Worm (Caenorhabditis elegans) whole organism, L4 larva: ENCODE measurements around the gene ndab-1.

Experiments
- D1046.2 ChIP-seq: fragments of 200-800 bp; sonication (Bioruptor generic); IDR thresholded peaks from 2 replicates; pipeline ENCODE4 v1.3.6; 2022; ENCODE audit warnings: missing genetic modification characterization, missing compliant biosample characterization
- F26F4.8 ChIP-seq: fragments of 200-800 bp; sonication (Bioruptor generic); conservative IDR thresholded peaks from 2 replicates; pipeline ENCODE4 v1.3.6; 2022; ENCODE audit warnings: missing genetic modification characterization, missing compliant biosample characterization
- F37D6.2 ChIP-seq: sonication (generic microtip); optimal IDR thresholded peaks from 2 replicates; lab custom pipeline; 2016; ENCODE audit warnings: mild to moderate bottlenecking, missing genetic modification characterization, missing compliant biosample characterization
- F44E2.7 ChIP-seq: fragments of 200-800 bp; sonication (Bioruptor generic); IDR thresholded peaks from 2 replicates; pipeline ENCODE4 v2.1.2; 2022; ENCODE audit warnings: missing genetic modification characterization, missing compliant biosample characterization
- T20F7.1 ChIP-seq: fragments of 200-800 bp; sonication (Bioruptor generic); optimal IDR thresholded peaks from 2 replicates; lab custom pipeline; 2018; ENCODE audit warnings: mild to moderate bottlenecking, missing genetic modification characterization, missing compliant biosample characterization
- T26A8.4 ChIP-seq: fragments of 200-800 bp; sonication (Bioruptor generic); IDR thresholded peaks from 2 replicates; pipeline ENCODE4 v1.3.6; 2022; ENCODE audit warnings: missing genetic modification characterization, missing compliant biosample characterization
- ZK337.2 ChIP-seq: fragments of 200-800 bp; sonication (Bioruptor generic); IDR thresholded peaks from 2 replicates; pipeline ENCODE4 v1.3.6; 2022; ENCODE audit warnings: missing genetic modification reagents, missing genetic modification characterization, missing compliant biosample characterization
- ZK546.5 ChIP-seq, 2 experiments: sonication (generic microtip); optimal IDR thresholded peaks; 2 replicates each; lab custom pipeline; 2017; ENCODE audit warnings: missing biosample characterization in 2 of 2, missing genetic modification characterization in 2 of 2
- aha-1 ChIP-seq: fragments of 150-350 bp; peaks from one replicate; lab custom pipeline; 2014; ENCODE audit warnings: missing biosample characterization, missing genetic modification characterization
- attf-4 ChIP-seq: sonication (generic microtip); optimal IDR thresholded peaks from 3 replicates; lab custom pipeline; 2017; ENCODE audit warnings: missing biosample characterization, missing genetic modification characterization
- ceh-44 ChIP-seq: fragments of 200-800 bp; sonication (Bioruptor generic); IDR thresholded peaks from 2 replicates; pipeline ENCODE4 v1.3.6; 2022; ENCODE audit warnings: missing genetic modification reagents, missing genetic modification characterization, missing compliant biosample characterization
- ceh-82 ChIP-seq: sonication (generic microtip); optimal IDR thresholded peaks from 2 replicates; lab custom pipeline; 2017; ENCODE audit warnings: missing biosample characterization, missing genetic modification characterization
- daf-16 ChIP-seq, 3 experiments: sonication (generic microtip); optimal IDR thresholded peaks; 2 replicates each; lab custom pipeline; 2016 to 2017; ENCODE audit warnings: missing genetic modification characterization in 3 of 3, missing genetic modification reagents in 3 of 3, mild to moderate bottlenecking in 2 of 3, missing compliant biosample characterization in 2 of 3, missing biosample characterization in 1 of 3, moderate library complexity in 1 of 3
- dmd-6 ChIP-seq: fragments of 200-800 bp; sonication (Bioruptor generic); IDR thresholded peaks from 2 replicates; pipeline ENCODE4 v1.3.6; 2022; ENCODE audit warnings: missing genetic modification reagents, missing genetic modification characterization, missing compliant biosample characterization
- dmd-9 ChIP-seq: fragments of 200-800 bp; sonication (Bioruptor generic); IDR thresholded peaks from 2 replicates; pipeline ENCODE4 v1.3.6; 2022; ENCODE audit warnings: missing genetic modification reagents, missing genetic modification characterization, missing compliant biosample characterization
- duxl-1 ChIP-seq: sonication (generic microtip); optimal IDR thresholded peaks from 2 replicates; lab custom pipeline; 2016; ENCODE audit warnings: mild to moderate bottlenecking, missing genetic modification characterization, moderate library complexity, missing compliant biosample characterization; ENCODE audit not compliant: poor library complexity
- dve-1 ChIP-seq: sonication (generic microtip); optimal IDR thresholded peaks from 2 replicates; lab custom pipeline; 2017; ENCODE audit warnings: antibody characterized with exemption, mild to moderate bottlenecking, missing genetic modification characterization, missing compliant biosample characterization; ENCODE audit not compliant: insufficient read depth
- fkh-10 ChIP-seq: fragments of 150-350 bp; optimal IDR thresholded peaks from 2 replicates; lab custom pipeline; 2014; ENCODE audit warnings: missing biosample characterization, missing genetic modification reagents, missing genetic modification characterization
- hlh-11 ChIP-seq: fragments of 200-800 bp; sonication (Bioruptor generic); optimal IDR thresholded peaks from 2 replicates; lab custom pipeline; 2018; ENCODE audit warnings: mild to moderate bottlenecking, missing genetic modification characterization, missing compliant biosample characterization
- jun-1 ChIP-seq: fragments of 150-350 bp; optimal IDR thresholded peaks from 2 replicates; lab custom pipeline; 2014; ENCODE audit warnings: missing biosample characterization, missing genetic modification reagents, missing genetic modification characterization
- lim-7 ChIP-seq: fragments of 200-800 bp; sonication (Bioruptor generic); IDR thresholded peaks from 2 replicates; pipeline ENCODE4 v1.3.6; 2022; ENCODE audit warnings: missing genetic modification characterization, missing compliant biosample characterization
- lir-3 ChIP-seq: sonication (generic microtip); optimal IDR thresholded peaks from 2 replicates; lab custom pipeline; 2016; ENCODE audit warnings: mild to moderate bottlenecking, missing genetic modification characterization, missing compliant biosample characterization
- lsy-2 ChIP-seq, 2 experiments: fragments of 150-350 bp in 1 of 2; sonication (generic microtip) in 1 of 2; optimal IDR thresholded peaks; 2 replicates each; lab custom pipeline; 2014 to 2017; ENCODE audit warnings: missing biosample characterization in 2 of 2, missing genetic modification characterization in 2 of 2
- mep-1 ChIP-seq: fragments of 150-350 bp; sonication (generic microtip); optimal IDR thresholded peaks from 3 replicates; lab custom pipeline; 2014; ENCODE audit warnings: missing biosample characterization, missing genetic modification characterization
- mxl-2 ChIP-seq: fragments of 200-800 bp; sonication (Bioruptor generic); conservative IDR thresholded peaks from 2 replicates; pipeline ENCODE4 v1.3.6; 2022; ENCODE audit warnings: missing genetic modification reagents, missing genetic modification characterization, missing compliant biosample characterization
- mxl-3 ChIP-seq: fragments of 200-800 bp; sonication (Bioruptor generic); optimal IDR thresholded peaks from 2 replicates; lab custom pipeline; 2018; ENCODE audit warnings: mild to moderate bottlenecking, missing genetic modification characterization, missing compliant biosample characterization
- nhr-25 ChIP-seq: sonication (generic microtip); optimal IDR thresholded peaks from 2 replicates; lab custom pipeline; 2017; ENCODE audit warnings: missing genetic modification characterization, mild to moderate bottlenecking, missing compliant biosample characterization, antibody characterized with exemption, moderate library complexity, borderline replicate concordance; ENCODE audit not compliant: insufficient read depth
- nhr-42 ChIP-seq: fragments of 200-800 bp; sonication (Bioruptor generic); IDR thresholded peaks from 2 replicates; pipeline ENCODE4 v1.3.6; 2022; ENCODE audit warnings: missing genetic modification characterization, missing compliant biosample characterization
- nhr-6 ChIP-seq: fragments of 150-350 bp; optimal IDR thresholded peaks from 2 replicates; lab custom pipeline; 2014; ENCODE audit warnings: missing biosample characterization, missing genetic modification characterization
- pha-4 ChIP-seq, 2 experiments: fragments of 150-350 bp in 1 of 2; fragments of 200-800 bp in 1 of 2; sonication (Bioruptor generic) in 1 of 2; IDR thresholded peaks in 1 of 2; optimal IDR thresholded peaks in 1 of 2; 2 replicates each; pipeline versions ENCODE4 v1.3.6 to Lab custom; 2014 to 2022; ENCODE audit warnings: missing genetic modification characterization in 2 of 2, missing genetic modification reagents in 2 of 2, missing biosample characterization in 1 of 2, missing compliant biosample characterization in 1 of 2
- rbr-2 ChIP-seq: sonication (generic microtip); optimal IDR thresholded peaks from 2 replicates; lab custom pipeline; 2016; ENCODE audit warnings: missing genotype, missing genetic modification characterization, missing compliant biosample characterization
- unc-62 ChIP-seq, 3 experiments: fragments of 150-350 bp in 1 of 3; sonication (generic microtip); optimal IDR thresholded peaks in 2 of 3; peaks in 1 of 3; 1 replicate in 1 of 3; 2 replicates in 2 of 3; lab custom pipeline; 2014 to 2017; ENCODE audit warnings: missing biosample characterization in 3 of 3, missing genetic modification characterization in 3 of 3, missing genetic modification reagents in 3 of 3, missing genotype in 1 of 3
- ztf-11 ChIP-seq: fragments of 150-350 bp; optimal IDR thresholded peaks from 2 replicates; lab custom pipeline; 2014; ENCODE audit warnings: missing biosample characterization, missing genetic modification characterization

The ndab-1 gene

DNA sequence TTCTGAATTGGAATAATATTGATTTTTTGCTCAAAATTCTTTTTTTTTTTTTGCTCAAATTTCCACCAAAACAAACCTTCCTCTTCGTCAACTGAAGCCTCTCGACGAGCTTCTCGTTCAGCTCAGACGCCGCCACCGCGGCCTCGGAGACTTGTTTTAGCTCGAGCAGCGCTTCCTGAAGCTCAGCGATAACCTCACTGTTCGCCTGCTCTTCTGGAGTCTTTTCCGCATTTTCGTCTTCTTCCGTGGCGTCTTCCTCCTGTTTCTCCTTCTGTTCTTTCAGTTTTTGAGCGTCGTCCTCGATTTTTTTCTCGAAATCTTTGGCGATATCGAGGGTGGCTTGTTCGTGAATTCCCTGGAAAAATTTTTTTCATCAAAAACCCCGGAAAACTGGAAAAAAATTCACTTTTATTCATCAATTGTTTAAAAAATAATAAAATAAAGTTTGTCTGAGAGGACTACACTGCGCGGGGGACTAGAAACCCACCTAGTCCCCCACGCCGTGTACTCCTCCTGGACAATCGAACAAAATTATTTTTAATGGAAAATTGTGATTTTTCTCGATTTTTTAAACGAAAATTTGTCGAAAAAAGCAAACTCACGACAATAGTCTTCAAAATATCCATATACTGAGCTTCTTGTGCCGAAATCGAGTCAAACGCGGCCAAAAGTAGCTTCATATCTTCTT is 30.7 kb upstream of the ndab-1 start (continued):
- 0 out of 2 replicates have a peak, but pooled peaks have one; percentile 53 for TF ChIP-seq T26A8.4 (GFP tag; lab: Robert Waterston, UW)
- TF ChIP-seq nhr-25 (tag; lab: Kevin White, UChicago), result no peak
- peak; percentile 93 for TF ChIP-seq duxl-1
- no peak for TF ChIP-seq T20F7.1
- TF ChIP-seq F44E2.7 (GFP tag; lab: Robert Waterston, UW), result no peak
- TF ChIP-seq ZK546.5 (tag; optimal IDR thresholded peaks at IDR 0.05; lab: Kevin White, UChicago), result no peak
- TF ChIP-seq ceh-44 (GFP tag; lab: Robert Waterston, UW), result no peak
- peak; percentile 41 for TF ChIP-seq lir-3 (tag; lab: Kevin White, UChicago)

DNA sequence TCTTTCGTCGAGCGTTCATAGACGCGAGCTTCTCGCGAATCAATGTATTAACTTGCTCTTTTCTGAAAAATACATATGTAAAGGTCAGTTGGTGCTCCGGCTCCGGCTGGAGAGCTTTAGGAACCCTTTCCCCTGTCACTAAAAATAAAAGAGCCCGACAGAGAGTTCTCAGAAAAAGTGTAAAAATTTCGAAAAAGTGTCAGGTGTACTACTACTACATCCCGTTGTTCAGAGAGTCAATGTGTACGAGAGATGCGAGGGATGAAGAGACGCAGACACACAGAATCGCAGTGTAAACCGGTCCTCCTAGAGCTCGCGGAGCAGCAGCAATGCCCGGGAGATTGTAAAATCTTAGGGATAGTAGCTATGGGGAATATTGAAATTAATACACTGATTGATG is 27.2 kb upstream of the ndab-1 start:
- no peak for TF ChIP-seq pha-4 (GFP tag; IDR thresholded peaks at IDR 0.05; lab: Robert Waterston, UW)
- no peak for TF ChIP-seq pha-4 (tag; optimal IDR thresholded peaks at IDR 0.05; lab: Kevin White, UChicago)
- peak; percentile 55 for TF ChIP-seq hlh-11 (tag; lab: Kevin White, UChicago)
- 0 out of 2 replicates have a peak, but pooled peaks have one; percentile 12 for TF ChIP-seq D1046.2 (GFP tag; lab: Robert Waterston, UW)
- TF ChIP-seq daf-16 (GFP tag; optimal IDR thresholded peaks at IDR 0.05; lab: Kevin White, UChicago), result peak in 1 of 2 experiments; percentile 73
- TF ChIP-seq daf-16 (tag; optimal IDR thresholded peaks at IDR 0.05; lab: Kevin White, UChicago), result no peak
- peak; percentile 81 for TF ChIP-seq aha-1
- no peak for TF ChIP-seq F26F4.8 (GFP tag; lab: Robert Waterston, UW)
- 0 out of 2 replicates have a peak, but pooled peaks have one; percentile 11 for TF ChIP-seq nhr-42 (GFP tag; lab: Robert Waterston, UW)

DNA sequence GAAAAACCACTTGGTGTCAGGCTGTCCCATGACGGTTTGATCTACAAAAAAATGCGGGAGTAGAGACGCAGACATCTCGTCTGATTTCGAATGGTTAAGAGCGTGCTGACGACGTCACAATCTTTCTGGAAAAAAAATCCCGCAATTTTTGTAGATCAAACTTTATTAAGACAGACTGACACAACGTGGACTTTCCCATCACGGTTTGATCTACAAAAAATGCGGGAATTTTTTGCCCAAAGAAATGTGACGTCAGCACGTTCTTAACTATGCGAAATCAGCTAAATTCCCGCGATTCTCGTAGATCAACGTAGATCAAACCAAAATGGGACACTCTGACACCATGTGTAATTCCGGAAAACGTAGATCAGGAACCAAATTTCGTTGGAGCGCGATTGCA is 23.0 kb upstream of the ndab-1 start:
- no peak for TF ChIP-seq ZK337.2
- TF ChIP-seq aha-1, result peak; percentile 54
- no peak for TF ChIP-seq hlh-11 (tag; lab: Kevin White, UChicago)
- TF ChIP-seq unc-62 (GFP tag; optimal IDR thresholded peaks at IDR 0.05 in 1 of 2; lab: Kevin White, UChicago), result peak in 1 of 2 experiments; percentile 91
- no peak for TF ChIP-seq unc-62 (tag; optimal IDR thresholded peaks at IDR 0.05; lab: Kevin White, UChicago)
- no peak for TF ChIP-seq jun-1 (tag; lab: Kevin White, UChicago)
- TF ChIP-seq dve-1, result no peak
- TF ChIP-seq dmd-6 (GFP tag; lab: Robert Waterston, UW), result no peak
- no peak for TF ChIP-seq F44E2.7 (GFP tag; lab: Robert Waterston, UW)

DNA sequence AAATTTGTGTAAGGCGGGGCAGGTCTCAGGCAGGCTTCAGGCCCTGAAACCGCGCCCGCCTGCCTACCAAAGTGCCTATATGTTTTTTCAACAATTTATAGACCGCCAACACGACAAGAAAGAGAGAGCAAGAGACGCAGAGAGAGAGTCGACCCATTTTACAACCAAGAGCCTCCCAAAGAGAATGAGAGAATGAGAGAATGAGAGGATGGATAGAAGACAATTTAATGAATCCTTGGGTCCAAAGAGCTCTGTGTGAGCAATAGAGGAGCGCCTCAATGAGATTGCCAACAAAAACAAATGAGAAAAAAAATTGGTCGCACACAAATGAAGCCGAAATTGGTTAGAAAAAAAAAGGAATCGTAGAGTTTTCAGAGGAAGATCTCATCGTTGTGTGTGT is 22.4 kb upstream of the ndab-1 start:
- TF ChIP-seq nhr-6 (tag; lab: Kevin White, UChicago), result no peak
- no peak for TF ChIP-seq fkh-10 (GFP tag; lab: Kevin White, UChicago)
- no peak for TF ChIP-seq hlh-11 (tag; lab: Kevin White, UChicago)
- no peak for TF ChIP-seq lir-3 (tag; lab: Kevin White, UChicago)
- no peak for TF ChIP-seq F26F4.8 (GFP tag; lab: Robert Waterston, UW)
- TF ChIP-seq rbr-2 (tag; lab: Kevin White, UChicago), result no peak
- TF ChIP-seq ztf-11 (tag; lab: Kevin White, UChicago), result no peak
- TF ChIP-seq mxl-2 (GFP tag; lab: Robert Waterston, UW), result no peak
- no peak for TF ChIP-seq F37D6.2 (tag; lab: Kevin White, UChicago)
- TF ChIP-seq ceh-82 (tag; lab: Kevin White, UChicago), result no peak
- TF ChIP-seq mxl-3, result no peak
- TF ChIP-seq T20F7.1, result no peak
- no peak for TF ChIP-seq lsy-2 (tag; optimal IDR thresholded peaks at IDR 0.05; lab: Kevin White, UChicago)
- no peak for TF ChIP-seq mep-1 (tag; lab: Kevin White, UChicago)
- no peak for TF ChIP-seq lim-7 (GFP tag; lab: Robert Waterston, UW)
- TF ChIP-seq dmd-9, result no peak
- TF ChIP-seq attf-4 (tag; lab: Kevin White, UChicago), result no peak
